Worm (Caenorhabditis elegans) whole organism, young adult: ENCODE results near the gene enol-1.
A peak's percentile ranks its signal among the peaks of the same experiment; 100 is the strongest.

Experiments
- B0019.2 ChIP-seq: fragments of 200-800 bp; sonication (Bioruptor generic); conservative IDR thresholded peaks from 2 replicates; pipeline ENCODE4 v1.3.6; 2022; ENCODE audit warnings: missing genetic modification reagents, missing genetic modification characterization, missing compliant biosample characterization
- B0336.3 ChIP-seq: fragments of 200-800 bp; sonication (Bioruptor generic); IDR thresholded peaks from 2 replicates; pipeline ENCODE4 v1.3.6; 2022; ENCODE audit warnings: missing genetic modification characterization, missing compliant biosample characterization
- C06A6.2 ChIP-seq: fragments of 200-800 bp; sonication (Bioruptor generic); conservative IDR thresholded peaks from 2 replicates; pipeline ENCODE4 v1.3.6; 2022; ENCODE audit warnings: missing genetic modification characterization, missing compliant biosample characterization
- C17E4.6 ChIP-seq: fragments of 200-800 bp; sonication (Bioruptor generic); IDR thresholded peaks from 2 replicates; pipeline ENCODE4 v1.3.6; 2022; ENCODE audit warnings: missing genetic modification reagents, missing genetic modification characterization, missing compliant biosample characterization
- F10E7.11 ChIP-seq: sonication (generic microtip); optimal IDR thresholded peaks from 2 replicates; lab custom pipeline; 2017; ENCODE audit warnings: mild to moderate bottlenecking, missing genetic modification characterization, moderate library complexity, missing compliant biosample characterization
- F39B2.1 ChIP-seq: fragments of 200-800 bp; sonication (Bioruptor generic); IDR thresholded peaks from 2 replicates; pipeline ENCODE4 v1.3.6; 2022; ENCODE audit warnings: missing genetic modification reagents, missing genetic modification characterization, missing compliant biosample characterization
- F49E8.2 ChIP-seq: sonication (generic microtip); optimal IDR thresholded peaks from 3 replicates; lab custom pipeline; 2017; ENCODE audit warnings: missing genetic modification characterization, mild to moderate bottlenecking, missing compliant biosample characterization, antibody characterized with exemption, moderate library complexity; ENCODE audit not compliant: insufficient read depth
- K12H6.12 ChIP-seq: fragments of 200-800 bp; sonication (Bioruptor generic); optimal IDR thresholded peaks from 2 replicates; lab custom pipeline; 2018; ENCODE audit warnings: mild to moderate bottlenecking, missing genetic modification characterization, missing compliant biosample characterization
- T07F8.4 ChIP-seq: sonication (generic microtip); optimal IDR thresholded peaks from 2 replicates; lab custom pipeline; 2016; ENCODE audit warnings: mild to moderate bottlenecking, missing genetic modification characterization, moderate library complexity, missing compliant biosample characterization
- Y53G8AR.9 ChIP-seq: fragments of 200-800 bp; sonication (Bioruptor generic); conservative IDR thresholded peaks from 2 replicates; pipeline ENCODE4 v1.3.6; 2022; ENCODE audit warnings: missing genetic modification reagents, missing genetic modification characterization, missing compliant biosample characterization
- Y95B8A.8 ChIP-seq: fragments of 200-800 bp; sonication (Bioruptor generic); IDR thresholded peaks from 2 replicates; pipeline ENCODE4 v1.3.6; 2022; ENCODE audit warnings: missing genetic modification reagents, missing genetic modification characterization, missing compliant biosample characterization
- ama-1 ChIP-seq, 3 experiments: fragments of 150-350 bp in 1 of 3; sonication (generic microtip) in 2 of 3; optimal IDR thresholded peaks; 2 replicates each; lab custom pipeline; 2014 to 2018; ENCODE audit warnings: missing biosample characterization in 2 of 3, missing genetic modification characterization in 2 of 3, missing genetic modification reagents in 2 of 3
- athp-1 ChIP-seq: sonication (generic microtip); optimal IDR thresholded peaks from 2 replicates; lab custom pipeline; 2017; ENCODE audit warnings: mild to moderate bottlenecking, missing genetic modification characterization, missing compliant biosample characterization
- bed-1 ChIP-seq: fragments of 200-800 bp; sonication (Bioruptor generic); IDR thresholded peaks from 2 replicates; pipeline ENCODE4 v1.3.6; 2022; ENCODE audit warnings: missing genetic modification reagents, missing genetic modification characterization, missing compliant biosample characterization
- cebp-1 ChIP-seq, 2 experiments: fragments of 200-800 bp in 1 of 2; sonication (Bioruptor generic) in 1 of 2; sonication (generic microtip) in 1 of 2; IDR thresholded peaks in 1 of 2; optimal IDR thresholded peaks in 1 of 2; 2 replicates each; pipeline versions ENCODE4 v1.3.6 to Lab custom; 2017 to 2022; ENCODE audit warnings: missing compliant biosample characterization in 2 of 2, missing genetic modification characterization in 2 of 2, mild to moderate bottlenecking in 1 of 2, missing genetic modification reagents in 1 of 2, moderate library complexity in 1 of 2
- cebp-2 ChIP-seq: fragments of 200-800 bp; sonication (Bioruptor generic); IDR thresholded peaks from 2 replicates; pipeline ENCODE4 v1.3.6; 2022; ENCODE audit warnings: missing genetic modification characterization, missing compliant biosample characterization
- ceh-79 ChIP-seq: sonication (generic microtip); optimal IDR thresholded peaks from 2 replicates; lab custom pipeline; 2017; ENCODE audit warnings: mild to moderate bottlenecking, missing genetic modification characterization, missing compliant biosample characterization
- egl-44 ChIP-seq: fragments of 200-800 bp; sonication (Bioruptor generic); IDR thresholded peaks from 2 replicates; pipeline ENCODE4 v1.3.6; 2022; ENCODE audit warnings: missing genetic modification reagents, missing genetic modification characterization, missing compliant biosample characterization
- egrh-3 ChIP-seq: fragments of 200-800 bp; sonication (Bioruptor generic); IDR thresholded peaks from 2 replicates; pipeline ENCODE4 v1.3.6; 2022; ENCODE audit warnings: missing genetic modification reagents, missing genetic modification characterization, missing compliant biosample characterization
- ekl-4 ChIP-seq: fragments of 200-800 bp; sonication (Bioruptor generic); IDR thresholded peaks from 2 replicates; pipeline ENCODE4 v1.3.6; 2022; ENCODE audit warnings: missing genetic modification reagents, missing genetic modification characterization, missing compliant biosample characterization
- ets-4 ChIP-seq: fragments of 200-800 bp; sonication (Bioruptor generic); optimal IDR thresholded peaks from 2 replicates; lab custom pipeline; 2018; ENCODE audit warnings: mild to moderate bottlenecking, missing genetic modification characterization, missing compliant biosample characterization
- gei-17 ChIP-seq: fragments of 200-800 bp; sonication (Bioruptor generic); optimal IDR thresholded peaks from 2 replicates; lab custom pipeline; 2018; ENCODE audit warnings: mild to moderate bottlenecking, missing genetic modification characterization, missing compliant biosample characterization
- him-1 ChIP-seq: sonication (generic microtip); optimal IDR thresholded peaks from 2 replicates; lab custom pipeline; 2016; ENCODE audit warnings: missing genotype, missing genetic modification reagents, missing genetic modification characterization, missing compliant biosample characterization
- hlh-12 ChIP-seq: sonication (generic microtip); optimal IDR thresholded peaks from 2 replicates; lab custom pipeline; 2016; ENCODE audit warnings: missing genetic modification characterization, missing compliant biosample characterization
- hmg-1.2 ChIP-seq: fragments of 200-800 bp; sonication (Bioruptor generic); IDR thresholded peaks from 2 replicates; pipeline ENCODE4 v1.3.6; 2022; ENCODE audit warnings: missing genetic modification reagents, missing genetic modification characterization, missing compliant biosample characterization
- let-526 ChIP-seq: fragments of 200-800 bp; sonication (Bioruptor generic); IDR thresholded peaks from 2 replicates; pipeline ENCODE4 v1.3.6; 2022; ENCODE audit warnings: missing genetic modification reagents, missing genetic modification characterization, missing compliant biosample characterization
- let-607 ChIP-seq, 2 experiments: fragments of 200-800 bp in 1 of 2; sonication (Bioruptor generic) in 1 of 2; sonication (generic microtip) in 1 of 2; optimal IDR thresholded peaks; 2 replicates each; lab custom pipeline; 2016 to 2018; ENCODE audit warnings: mild to moderate bottlenecking in 2 of 2, missing compliant biosample characterization in 2 of 2, missing genetic modification characterization in 2 of 2, moderate library complexity in 2 of 2, missing genotype in 1 of 2
- lin-54 ChIP-seq: fragments of 200-800 bp; sonication (Bioruptor generic); optimal IDR thresholded peaks from 2 replicates; lab custom pipeline; 2018; ENCODE audit warnings: mild to moderate bottlenecking, missing genetic modification characterization, missing compliant biosample characterization
- madf-3 ChIP-seq: fragments of 200-800 bp; sonication (Bioruptor generic); IDR thresholded peaks from 2 replicates; pipeline ENCODE4 v1.3.6; 2022; ENCODE audit warnings: missing genetic modification reagents, missing genetic modification characterization, missing compliant biosample characterization
- mcd-1 ChIP-seq: fragments of 200-800 bp; sonication (Bioruptor generic); IDR thresholded peaks from 2 replicates; pipeline ENCODE4 v1.3.6; 2022; ENCODE audit warnings: missing genetic modification reagents, missing genetic modification characterization, missing compliant biosample characterization
- mes-4 ChIP-seq: sonication (generic microtip); optimal IDR thresholded peaks from 2 replicates; lab custom pipeline; 2016; ENCODE audit warnings: missing genotype, missing genetic modification characterization, missing compliant biosample characterization
- nhr-27 ChIP-seq: fragments of 200-800 bp; sonication (Bioruptor generic); optimal IDR thresholded peaks from 2 replicates; lab custom pipeline; 2018; ENCODE audit warnings: mild to moderate bottlenecking, missing genetic modification characterization, moderate library complexity, missing compliant biosample characterization
- nhr-80 ChIP-seq: sonication (generic microtip); optimal IDR thresholded peaks from 2 replicates; lab custom pipeline; 2016; ENCODE audit warnings: missing genetic modification characterization, missing compliant biosample characterization
- nhr-90 ChIP-seq: sonication (generic microtip); optimal IDR thresholded peaks from 2 replicates; lab custom pipeline; 2016; ENCODE audit warnings: missing genotype, mild to moderate bottlenecking, missing genetic modification characterization, missing compliant biosample characterization
- rec-8 ChIP-seq, 2 experiments: sonication (generic microtip); optimal IDR thresholded peaks; 2 replicates each; lab custom pipeline; 2016; ENCODE audit warnings: mild to moderate bottlenecking in 2 of 2, missing genetic modification characterization in 2 of 2, missing genetic modification reagents in 2 of 2, missing genotype in 2 of 2, missing biosample characterization in 1 of 2, missing compliant biosample characterization in 1 of 2, moderate library complexity in 1 of 2
- repo-1 ChIP-seq: sonication (generic microtip); optimal IDR thresholded peaks from 2 replicates; lab custom pipeline; 2017; ENCODE audit warnings: mild to moderate bottlenecking, missing genetic modification characterization, missing compliant biosample characterization
- rpc-1 ChIP-seq, 2 experiments: fragments of 150-350 bp in 1 of 2; sonication (generic microtip) in 1 of 2; optimal IDR thresholded peaks; 2 replicates each; lab custom pipeline; 2014 to 2018; ENCODE audit warnings: missing biosample characterization in 1 of 2, missing genetic modification characterization in 1 of 2, missing genetic modification reagents in 1 of 2, missing genotype in 1 of 2
- sea-2 ChIP-seq: fragments of 200-800 bp; sonication (Bioruptor generic); IDR thresholded peaks from 2 replicates; pipeline ENCODE4 v1.3.6; 2022; ENCODE audit warnings: missing genetic modification characterization, missing compliant biosample characterization
- snpc-4 ChIP-seq, 5 experiments: fragments of 150-350 bp in 1 of 5; sonication (generic microtip) in 4 of 5; optimal IDR thresholded peaks; 2 replicates each; lab custom pipeline; 2014 to 2018; ENCODE audit warnings: missing genetic modification characterization in 5 of 5, missing biosample characterization in 3 of 5, antibody characterized with exemption in 2 of 5, mild to moderate bottlenecking in 2 of 5, missing compliant biosample characterization in 2 of 5, missing genotype in 2 of 5, moderate library complexity in 2 of 5, missing genetic modification reagents in 1 of 5
- unc-130 ChIP-seq: sonication (generic microtip); optimal IDR thresholded peaks from 2 replicates; lab custom pipeline; 2016; ENCODE audit warnings: missing genetic modification reagents, missing genetic modification characterization, missing compliant biosample characterization
- zfh-2 ChIP-seq: fragments of 200-800 bp; sonication (Bioruptor generic); conservative IDR thresholded peaks from 2 replicates; pipeline ENCODE4 v1.3.6; 2022; ENCODE audit warnings: missing genetic modification reagents, missing genetic modification characterization, missing compliant biosample characterization
- ztf-18 ChIP-seq: sonication (generic microtip); optimal IDR thresholded peaks from 2 replicates; lab custom pipeline; 2016; ENCODE audit warnings: missing genotype, mild to moderate bottlenecking, missing genetic modification characterization, missing compliant biosample characterization
- ztf-26 ChIP-seq: sonication (generic microtip); optimal IDR thresholded peaks from 2 replicates; lab custom pipeline; 2017; ENCODE audit warnings: missing genetic modification characterization, missing compliant biosample characterization

Gene enol-1

ce11 chrII:8929771-8930170 is 1.0 kb upstream of the enol-1 start, which contains the start of gene mrpl-50 (continued):
- TF ChIP-seq rec-8 (tag; optimal IDR thresholded peaks at IDR 0.05; lab: Kevin White, UChicago) (no peak), ceh-79 (tag; lab: Kevin White, UChicago) (no peak), nhr-90 (tag; lab: Kevin White, UChicago) (no peak), B0336.3 (GFP tag; lab: Robert Waterston, UW) (peak; percentile 84), lin-54 (GFP tag; lab: Kevin White, UChicago) (no peak), F10E7.11 (no peak), ztf-26 (peak; percentile 3), C06A6.2 (no peak), B0019.2 (GFP tag; lab: Robert Waterston, UW) (no peak), ama-1 (optimal IDR thresholded peaks at IDR 0.05; lab: Kevin White, UChicago) (no peak), ama-1 (GFP tag; optimal IDR thresholded peaks at IDR 0.05; lab: Kevin White, UChicago) (peak in 1 of 2 experiments; percentile 30), Y53G8AR.9 (GFP tag; lab: Robert Waterston, UW) (peak; percentile 76; the same call in 1 of the 2 replicates), nhr-80 (tag; lab: Kevin White, UChicago) (no peak), repo-1 (tag; lab: Kevin White, UChicago) (peak; percentile 59), athp-1 (tag; lab: Kevin White, UChicago) (no peak), madf-3 (GFP tag; lab: Robert Waterston, UW) (peak; percentile 71), cebp-2 (no peak), hlh-12 (tag; lab: Kevin White, UChicago) (no peak), Y95B8A.8 (GFP tag; lab: Robert Waterston, UW) (no peak), rpc-1 (optimal IDR thresholded peaks at IDR 0.05; lab: Kevin White, UChicago) (no peak), rpc-1 (tag; optimal IDR thresholded peaks at IDR 0.05; lab: Kevin White, UChicago) (no peak), ets-4 (GFP tag; lab: Kevin White, UChicago) (no peak), nhr-27 (no peak), egl-44 (no peak), sea-2 (GFP tag; lab: Robert Waterston, UW) (no peak), F49E8.2 (tag; lab: Kevin White, UChicago) (no peak), F39B2.1 (GFP tag; lab: Robert Waterston, UW) (0 out of 2 replicates have a peak, but pooled peaks have one; percentile 57), T07F8.4 (tag; lab: Kevin White, UChicago) (no peak), K12H6.12 (tag; lab: Kevin White, UChicago) (no peak)

- TF ChIP-seq snpc-4 (GFP tag; optimal IDR thresholded peaks at IDR 0.05; lab: Kevin White, UChicago) = no peak
- TF ChIP-seq snpc-4 (tag; optimal IDR thresholded peaks at IDR 0.05; lab: Kevin White, UChicago) = peak in 1 of 4 experiments; percentile 10
- no peak for TF ChIP-seq gei-17 (GFP tag; lab: Kevin White, UChicago)
- no peak for TF ChIP-seq let-526 (GFP tag; lab: Robert Waterston, UW)
- TF ChIP-seq bed-1 (GFP tag; lab: Robert Waterston, UW) = no peak
- peak; percentile 4; the same call in 1 of the 2 replicates for TF ChIP-seq egrh-3
- TF ChIP-seq unc-130 (GFP tag; lab: Kevin White, UChicago) = no peak
- no peak for TF ChIP-seq Y53G8AR.9 (GFP tag; lab: Robert Waterston, UW)
- peak; percentile 19 for TF ChIP-seq ztf-18 (tag; lab: Kevin White, UChicago)
- peak in 1 of 2 experiments; percentile 19 for TF ChIP-seq let-607 (tag; optimal IDR thresholded peaks at IDR 0.05; lab: Kevin White, UChicago)
- no peak for TF ChIP-seq mes-4 (tag; lab: Kevin White, UChicago)
- peak; percentile 61 for TF ChIP-seq nhr-80 (tag; lab: Kevin White, UChicago)
- TF ChIP-seq zfh-2 (GFP tag; lab: Robert Waterston, UW) = peak; percentile 51; the same call in 1 of the 2 replicates
- TF ChIP-seq ekl-4 (GFP tag; lab: Robert Waterston, UW) = no peak
- peak; percentile 44; the same call in 1 of the 2 replicates for TF ChIP-seq hmg-1.2 (GFP tag; lab: Robert Waterston, UW)
- TF ChIP-seq him-1 (tag; lab: Kevin White, UChicago) = no peak
- no peak for TF ChIP-seq C17E4.6 (GFP tag; lab: Robert Waterston, UW)
- no peak for TF ChIP-seq F10E7.11
- TF ChIP-seq F39B2.1 (GFP tag; lab: Robert Waterston, UW) = no peak
- no peak for TF ChIP-seq ceh-79 (tag; lab: Kevin White, UChicago)
- peak; percentile 61 for TF ChIP-seq ama-1 (optimal IDR thresholded peaks at IDR 0.05; lab: Kevin White, UChicago)
- TF ChIP-seq ama-1 (GFP tag; optimal IDR thresholded peaks at IDR 0.05; lab: Kevin White, UChicago) = no peak
- no peak for TF ChIP-seq cebp-1 (GFP tag; IDR thresholded peaks at IDR 0.05; lab: Robert Waterston, UW)
- TF ChIP-seq cebp-1 (tag; optimal IDR thresholded peaks at IDR 0.05; lab: Kevin White, UChicago) = peak; percentile 41
- 0 out of 2 replicates have a peak, but pooled peaks have one; percentile 18 for TF ChIP-seq mcd-1 (GFP tag; lab: Robert Waterston, UW)
- no peak for TF ChIP-seq egl-44
Observed at ce11 chrII:8931405-8932149, 780 bp downstream of the enol-1 start.
